Worm (Caenorhabditis elegans) whole organism, L4 larva: ENCODE results near the gene clec-171.

ENCODE experiments used
- D1046.2 ChIP-seq: fragments of 200-800 bp; sonication (Bioruptor generic); IDR thresholded peaks from 2 replicates; pipeline ENCODE4 v1.3.6; 2022; ENCODE audit warnings: missing genetic modification characterization, missing compliant biosample characterization
- arid-1 ChIP-seq: fragments of 200-800 bp; sonication (Bioruptor generic); conservative IDR thresholded peaks from 2 replicates; pipeline ENCODE4 v1.3.6; 2022; ENCODE audit warnings: missing genetic modification reagents, missing genetic modification characterization, missing compliant biosample characterization
- ceh-28 ChIP-seq: fragments of 150-350 bp; optimal IDR thresholded peaks from 2 replicates; lab custom pipeline; 2014; ENCODE audit warnings: missing biosample characterization, missing genetic modification reagents, missing genetic modification characterization
- ceh-32 ChIP-seq: sonication (generic microtip); optimal IDR thresholded peaks from 2 replicates; lab custom pipeline; 2016; ENCODE audit warnings: mild to moderate bottlenecking, missing genetic modification characterization, missing compliant biosample characterization; ENCODE audit not compliant: poor library complexity
- ces-1 ChIP-seq: fragments of 150-350 bp; sonication (generic microtip); optimal IDR thresholded peaks from 4 replicates; lab custom pipeline; 2014; ENCODE audit warnings: missing biosample characterization, missing genetic modification reagents, missing genetic modification characterization
- ctbp-1 ChIP-seq: fragments of 200-800 bp; sonication (Bioruptor generic); IDR thresholded peaks from 2 replicates; pipeline ENCODE4 v1.3.6; 2022; ENCODE audit warnings: missing genetic modification reagents, missing genetic modification characterization, missing compliant biosample characterization
- daf-12 ChIP-seq: fragments of 150-350 bp; optimal IDR thresholded peaks from 2 replicates; lab custom pipeline; 2014; ENCODE audit warnings: missing biosample characterization, missing genetic modification reagents, missing genetic modification characterization
- daf-16 ChIP-seq, 3 experiments: sonication (generic microtip); optimal IDR thresholded peaks; 2 replicates each; lab custom pipeline; 2016 to 2017; ENCODE audit warnings: missing genetic modification characterization in 3 of 3, missing genetic modification reagents in 3 of 3, mild to moderate bottlenecking in 2 of 3, missing compliant biosample characterization in 2 of 3, missing biosample characterization in 1 of 3, moderate library complexity in 1 of 3
- daf-19 ChIP-seq: fragments of 200-800 bp; sonication (Bioruptor generic); conservative IDR thresholded peaks from 2 replicates; pipeline ENCODE4 v1.3.6; 2022; ENCODE audit warnings: missing genetic modification characterization, missing compliant biosample characterization
- duxl-1 ChIP-seq: sonication (generic microtip); optimal IDR thresholded peaks from 2 replicates; lab custom pipeline; 2016; ENCODE audit warnings: mild to moderate bottlenecking, missing genetic modification characterization, moderate library complexity, missing compliant biosample characterization; ENCODE audit not compliant: poor library complexity
- dve-1 ChIP-seq: sonication (generic microtip); optimal IDR thresholded peaks from 2 replicates; lab custom pipeline; 2017; ENCODE audit warnings: antibody characterized with exemption, mild to moderate bottlenecking, missing genetic modification characterization, missing compliant biosample characterization; ENCODE audit not compliant: insufficient read depth
- fkh-10 ChIP-seq: fragments of 150-350 bp; optimal IDR thresholded peaks from 2 replicates; lab custom pipeline; 2014; ENCODE audit warnings: missing biosample characterization, missing genetic modification reagents, missing genetic modification characterization
- hif-1 ChIP-seq, 2 experiments: sonication (generic microtip); optimal IDR thresholded peaks; 2 replicates each; lab custom pipeline; 2016 to 2017; ENCODE audit warnings: missing compliant biosample characterization in 2 of 2, missing genetic modification characterization in 2 of 2, missing genetic modification reagents in 2 of 2, missing genotype in 2 of 2, mild to moderate bottlenecking in 1 of 2
- hlh-11 ChIP-seq: fragments of 200-800 bp; sonication (Bioruptor generic); optimal IDR thresholded peaks from 2 replicates; lab custom pipeline; 2018; ENCODE audit warnings: mild to moderate bottlenecking, missing genetic modification characterization, missing compliant biosample characterization
- lin-1 ChIP-seq: fragments of 200-800 bp; sonication (Bioruptor generic); IDR thresholded peaks from 2 replicates; pipeline ENCODE4 v1.3.6; 2022; ENCODE audit warnings: missing genetic modification reagents, missing genetic modification characterization, missing compliant biosample characterization
- lin-39 ChIP-seq: fragments of 150-350 bp; optimal IDR thresholded peaks from 2 replicates; lab custom pipeline; 2014; ENCODE audit warnings: missing biosample characterization, missing genetic modification reagents, missing genetic modification characterization
- lir-3 ChIP-seq: sonication (generic microtip); optimal IDR thresholded peaks from 2 replicates; lab custom pipeline; 2016; ENCODE audit warnings: mild to moderate bottlenecking, missing genetic modification characterization, missing compliant biosample characterization
- lsy-2 ChIP-seq, 2 experiments: fragments of 150-350 bp in 1 of 2; sonication (generic microtip) in 1 of 2; optimal IDR thresholded peaks; 2 replicates each; lab custom pipeline; 2014 to 2017; ENCODE audit warnings: missing biosample characterization in 2 of 2, missing genetic modification characterization in 2 of 2
- mdl-1 ChIP-seq, 2 experiments: fragments of 150-350 bp in 1 of 2; sonication (generic microtip) in 1 of 2; optimal IDR thresholded peaks; 2 replicates each; lab custom pipeline; 2014 to 2017; ENCODE audit warnings: missing biosample characterization in 2 of 2, missing genetic modification characterization in 2 of 2
- mep-1 ChIP-seq: fragments of 150-350 bp; sonication (generic microtip); optimal IDR thresholded peaks from 3 replicates; lab custom pipeline; 2014; ENCODE audit warnings: missing biosample characterization, missing genetic modification characterization
- mxl-3 ChIP-seq: fragments of 200-800 bp; sonication (Bioruptor generic); optimal IDR thresholded peaks from 2 replicates; lab custom pipeline; 2018; ENCODE audit warnings: mild to moderate bottlenecking, missing genetic modification characterization, missing compliant biosample characterization
- nhr-10 ChIP-seq: fragments of 150-350 bp; optimal IDR thresholded peaks from 2 replicates; lab custom pipeline; 2014; ENCODE audit warnings: missing biosample characterization, missing genetic modification characterization
- nhr-102 ChIP-seq: sonication (generic microtip); optimal IDR thresholded peaks from 2 replicates; lab custom pipeline; 2016; ENCODE audit warnings: mild to moderate bottlenecking, missing genetic modification characterization, moderate library complexity, missing compliant biosample characterization
- nhr-111 ChIP-seq: fragments of 200-800 bp; sonication (Bioruptor generic); optimal IDR thresholded peaks from 2 replicates; lab custom pipeline; 2018; ENCODE audit warnings: mild to moderate bottlenecking, missing genetic modification characterization, missing compliant biosample characterization
- nhr-25 ChIP-seq: sonication (generic microtip); optimal IDR thresholded peaks from 2 replicates; lab custom pipeline; 2017; ENCODE audit warnings: missing genetic modification characterization, mild to moderate bottlenecking, missing compliant biosample characterization, antibody characterized with exemption, moderate library complexity, borderline replicate concordance; ENCODE audit not compliant: insufficient read depth
- nhr-76 ChIP-seq: fragments of 150-350 bp; optimal IDR thresholded peaks from 2 replicates; lab custom pipeline; 2014; ENCODE audit warnings: missing biosample characterization, missing genetic modification characterization
- nhr-77 ChIP-seq: fragments of 150-350 bp; optimal IDR thresholded peaks from 2 replicates; lab custom pipeline; 2014; ENCODE audit warnings: missing biosample characterization, missing genetic modification characterization
- php-3 ChIP-seq: fragments of 200-800 bp; sonication (Bioruptor generic); IDR thresholded peaks from 2 replicates; pipeline ENCODE4 v1.3.6; 2022; ENCODE audit warnings: missing genetic modification reagents, missing genetic modification characterization, missing compliant biosample characterization
- saeg-2 ChIP-seq: fragments of 200-800 bp; sonication (Bioruptor generic); IDR thresholded peaks from 2 replicates; pipeline ENCODE4 v1.3.6; 2022; ENCODE audit warnings: missing genetic modification reagents, missing genetic modification characterization, missing compliant biosample characterization
- spr-3 ChIP-seq: fragments of 200-800 bp; sonication (Bioruptor generic); optimal IDR thresholded peaks from 2 replicates; lab custom pipeline; 2018; ENCODE audit warnings: mild to moderate bottlenecking, missing genetic modification characterization, missing compliant biosample characterization
- tra-1 ChIP-seq: fragments of 200-800 bp; sonication (Bioruptor generic); IDR thresholded peaks from 2 replicates; pipeline ENCODE4 v1.3.6; 2022; ENCODE audit warnings: missing genetic modification reagents, missing genetic modification characterization, missing compliant biosample characterization
- unc-62 ChIP-seq, 3 experiments: fragments of 150-350 bp in 1 of 3; sonication (generic microtip); optimal IDR thresholded peaks in 2 of 3; peaks in 1 of 3; 1 replicate in 1 of 3; 2 replicates in 2 of 3; lab custom pipeline; 2014 to 2017; ENCODE audit warnings: missing biosample characterization in 3 of 3, missing genetic modification characterization in 3 of 3, missing genetic modification reagents in 3 of 3, missing genotype in 1 of 3
- zag-1 ChIP-seq: fragments of 150-350 bp; optimal IDR thresholded peaks from 2 replicates; lab custom pipeline; 2014; ENCODE audit warnings: missing biosample characterization, missing genetic modification characterization

Gene clec-171

ce11 chrIV:1435159-1435558 is 8.0 kb upstream of the clec-171 start:
- peak; percentile 98 for TF ChIP-seq ceh-28 (tag; lab: Kevin White, UChicago)
- no peak for TF ChIP-seq nhr-25 (tag; lab: Kevin White, UChicago)

ce11 chrIV:1434554-1435089 is 7.4 kb upstream of the clec-171 start, which contains the start of gene clp-6:
clp-6 (minus strand) TSS chrIV:1435039.
- no peak for TF ChIP-seq daf-16 (GFP tag; optimal IDR thresholded peaks at IDR 0.05; lab: Kevin White, UChicago)
- TF ChIP-seq daf-16 (tag; optimal IDR thresholded peaks at IDR 0.05; lab: Kevin White, UChicago) = no peak
- TF ChIP-seq ceh-28 (tag; lab: Kevin White, UChicago) = peak; percentile 94
- TF ChIP-seq nhr-10 (tag; lab: Kevin White, UChicago) = no peak

ce11 chrIV:1433978-1434377 is 6.8 kb upstream of the clec-171 start:
- no peak for TF ChIP-seq mxl-3 (GFP tag; lab: Kevin White, UChicago)
- no peak for TF ChIP-seq lir-3
- no peak for TF ChIP-seq hif-1 (tag; optimal IDR thresholded peaks at IDR 0.05; lab: Kevin White, UChicago)
- no peak for TF ChIP-seq D1046.2 (GFP tag; lab: Robert Waterston, UW)
- TF ChIP-seq ceh-28 (tag; lab: Kevin White, UChicago) = peak; percentile 75
- no peak for TF ChIP-seq daf-12

- TF ChIP-seq ces-1 (no peak), lin-39 (tag; lab: Kevin White, UChicago) (no peak), fkh-10 (no peak), spr-3 (GFP tag; lab: Kevin White, UChicago) (no peak), nhr-76 (tag; lab: Kevin White, UChicago) (no peak), daf-19 (GFP tag; lab: Robert Waterston, UW) (no peak), hlh-11 (no peak), nhr-77 (tag; lab: Kevin White, UChicago) (no peak), mdl-1 (tag; optimal IDR thresholded peaks at IDR 0.05; lab: Kevin White, UChicago) (no peak), saeg-2 (no peak), nhr-111 (no peak), php-3 (no peak)
Observed at ce11 chrIV:1430261-1430660, 3.1 kb upstream of the clec-171 start, which contains the start of gene Y77E11A.23. Y77E11A.23 (minus strand) TSS chrIV:1430367.

- no peak for TF ChIP-seq unc-62 (GFP tag; optimal IDR thresholded peaks at IDR 0.05 in 1 of 2; lab: Kevin White, UChicago)
- TF ChIP-seq unc-62 (tag; optimal IDR thresholded peaks at IDR 0.05; lab: Kevin White, UChicago) = no peak
- TF ChIP-seq dve-1 (tag; lab: Kevin White, UChicago) = no peak
- no peak for TF ChIP-seq tra-1 (GFP tag; lab: Robert Waterston, UW)
- no peak for TF ChIP-seq duxl-1
- TF ChIP-seq arid-1 = no peak
- no peak for TF ChIP-seq php-3
- no peak for TF ChIP-seq mep-1
- no peak for TF ChIP-seq zag-1
- TF ChIP-seq mdl-1 (tag; optimal IDR thresholded peaks at IDR 0.05; lab: Kevin White, UChicago) = no peak
- TF ChIP-seq nhr-102 (tag; lab: Kevin White, UChicago) = no peak
- TF ChIP-seq ctbp-1 (GFP tag; lab: Robert Waterston, UW) = no peak
- no peak for TF ChIP-seq nhr-111
- TF ChIP-seq lin-1 = no peak
- TF ChIP-seq ceh-32 = no peak
- no peak for TF ChIP-seq lsy-2 (tag; optimal IDR thresholded peaks at IDR 0.05; lab: Kevin White, UChicago)
Observed at ce11 chrIV:1424962-1425361, 2.2 kb downstream of the clec-171 start, which contains the start of gene Y77E11A.8. Y77E11A.8 (minus strand) TSS chrIV:1425062.
